Worm (Caenorhabditis elegans) whole organism, L2 larva: Measurements from ENCODE around the gene alh-11.

Source experiments
- blmp-1 ChIP-seq: sonication (generic microtip); optimal IDR thresholded peaks from 2 replicates; lab custom pipeline; 2017; ENCODE audit warnings: missing genetic modification characterization, mild to moderate bottlenecking, missing compliant biosample characterization, antibody characterized with exemption, moderate library complexity; ENCODE audit not compliant: insufficient read depth
- egl-27 ChIP-seq: sonication (generic microtip); optimal IDR thresholded peaks from 3 replicates; lab custom pipeline; 2017; ENCODE audit warnings: missing biosample characterization, missing genetic modification reagents, missing genetic modification characterization
- nhr-11 ChIP-seq: fragments of 150-350 bp; optimal IDR thresholded peaks from 2 replicates; lab custom pipeline; 2014; ENCODE audit warnings: missing biosample characterization, missing genetic modification characterization
- nhr-6 ChIP-seq: fragments of 150-350 bp; optimal IDR thresholded peaks from 2 replicates; lab custom pipeline; 2014; ENCODE audit warnings: missing biosample characterization, missing genetic modification characterization
- peb-1 ChIP-seq: fragments of 150-350 bp; optimal IDR thresholded peaks from 2 replicates; lab custom pipeline; 2014; ENCODE audit warnings: missing biosample characterization, missing genetic modification characterization
- sem-4 ChIP-seq: fragments of 150-350 bp; optimal IDR thresholded peaks from 2 replicates; lab custom pipeline; 2014; ENCODE audit warnings: missing biosample characterization, missing genetic modification reagents, missing genetic modification characterization
- skn-1 ChIP-seq: sonication (generic microtip); optimal IDR thresholded peaks from 2 replicates; lab custom pipeline; 2017; ENCODE audit warnings: missing biosample characterization, missing genetic modification characterization
- unc-39 ChIP-seq: fragments of 150-350 bp; optimal IDR thresholded peaks from 2 replicates; lab custom pipeline; 2014; ENCODE audit warnings: missing biosample characterization, missing genetic modification characterization
- unc-55 ChIP-seq: fragments of 150-350 bp; sonication (generic microtip); optimal IDR thresholded peaks from 3 replicates; lab custom pipeline; 2014; ENCODE audit warnings: missing biosample characterization, missing genetic modification reagents, missing genetic modification characterization
- zag-1 ChIP-seq: fragments of 150-350 bp; optimal IDR thresholded peaks from 2 replicates; lab custom pipeline; 2014; ENCODE audit warnings: missing biosample characterization, missing genetic modification characterization
- ztf-1 ChIP-seq: fragments of 200-800 bp; sonication (Bioruptor generic); conservative IDR thresholded peaks from 2 replicates; pipeline ENCODE4 v1.3.6; 2022; ENCODE audit warnings: missing genetic modification characterization, missing compliant biosample characterization

ce11 chrIII:815845-816244 is 37.2 kb upstream of the alh-11 start, which contains the start of gene dac-1:
- TF ChIP-seq skn-1 (tag; lab: Kevin White, UChicago) = no peak
- no peak for TF ChIP-seq unc-39 (tag; lab: Kevin White, UChicago)
- no peak for TF ChIP-seq unc-55
- no peak for TF ChIP-seq ztf-1 (GFP tag; lab: Robert Waterston, UW)
- TF ChIP-seq nhr-11 (tag; lab: Kevin White, UChicago) = no peak
- TF ChIP-seq peb-1 (tag; lab: Kevin White, UChicago) = no peak
- no peak for TF ChIP-seq zag-1
- TF ChIP-seq egl-27 (tag; lab: Kevin White, UChicago) = no peak
- no peak for TF ChIP-seq sem-4 (tag; lab: Kevin White, UChicago)
- no peak for TF ChIP-seq blmp-1 (tag; lab: Kevin White, UChicago)
- TF ChIP-seq nhr-6 = no peak
